Fruit fly (Drosophila melanogaster) whole organism, embryonic: Measurements from ENCODE around the gene CG31908.

Experiments used
- Atf-2 ChIP-seq: fragments of 200-800 bp; sonication (Bioruptor generic); optimal IDR thresholded peaks from 2 replicates; lab custom pipeline; 2016; ENCODE audit warnings: missing biosample characterization, missing genetic modification characterization
- Blimp-1 ChIP-seq: fragments of 200-800 bp; sonication (Bioruptor generic); optimal IDR thresholded peaks from 3 replicates; lab custom pipeline; 2018; ENCODE audit warnings: missing biosample characterization, missing genetic modification characterization, mild to moderate bottlenecking, moderate library complexity, missing genetic modification reagents
- CG10366 ChIP-seq: fragments of 200-800 bp; sonication (Bioruptor generic); IDR thresholded peaks from 2 replicates; pipeline ENCODE4 v1.3.6; 2022; ENCODE audit warnings: missing biosample characterization, missing genetic modification characterization
- CG10565 ChIP-seq: fragments of 200-800 bp; sonication (Bioruptor generic); optimal IDR thresholded peaks from 3 replicates; lab custom pipeline; 2016; ENCODE audit warnings: missing biosample characterization, mild to moderate bottlenecking, missing genetic modification characterization
- CG12104 ChIP-seq: fragments of 200-800 bp; sonication (Bioruptor generic); optimal IDR thresholded peaks from 3 replicates; lab custom pipeline; 2016; ENCODE audit warnings: missing biosample characterization, missing genetic modification characterization
- CG15479 ChIP-seq: fragments of 200-800 bp; sonication (Bioruptor generic); optimal IDR thresholded peaks from 3 replicates; lab custom pipeline; 2019; ENCODE audit warnings: missing biosample characterization, mild to moderate bottlenecking, missing genetic modification characterization, moderate library complexity
- CG15696 ChIP-seq: fragments of 200-800 bp; sonication (Bioruptor generic); optimal IDR thresholded peaks from 2 replicates; lab custom pipeline; 2019; ENCODE audit warnings: missing biosample characterization, mild to moderate bottlenecking, missing genetic modification characterization, moderate library complexity
- CG1602 ChIP-seq: fragments of 200-800 bp; sonication (Bioruptor generic); optimal IDR thresholded peaks from 3 replicates; lab custom pipeline; 2016; ENCODE audit warnings: missing biosample characterization, missing genetic modification characterization
- CG17361 ChIP-seq: fragments of 200-800 bp; sonication (Bioruptor generic); IDR thresholded peaks from 3 replicates; pipeline ENCODE4 v1.3.6; 2022; ENCODE audit warnings: missing biosample characterization, missing genetic modification characterization
- CG18476 ChIP-seq: fragments of 200-800 bp; sonication (Bioruptor generic); optimal IDR thresholded peaks from 2 replicates; lab custom pipeline; 2016; ENCODE audit warnings: missing biosample characterization, mild to moderate bottlenecking, missing genetic modification characterization
- CG18619 ChIP-seq: fragments of 200-800 bp; sonication (Bioruptor generic); optimal IDR thresholded peaks from 3 replicates; lab custom pipeline; 2017; ENCODE audit warnings: missing biosample characterization, mild to moderate bottlenecking, missing genetic modification characterization
- CG34224 ChIP-seq: fragments of 200-800 bp; sonication (Bioruptor generic); IDR thresholded peaks from 3 replicates; pipeline ENCODE4 v1.3.6; 2022; ENCODE audit warnings: missing biosample characterization, missing genetic modification characterization; ENCODE audit not compliant: partially characterized antibody
- CG42726 ChIP-seq: fragments of 200-800 bp; sonication (Bioruptor generic); IDR thresholded peaks from 2 replicates; pipeline ENCODE4 v1.3.6; 2022; ENCODE audit warnings: missing biosample characterization, missing genetic modification characterization; ENCODE audit not compliant: partially characterized antibody
- CG4328 ChIP-seq: fragments of 200-800 bp; sonication (Bioruptor generic); optimal IDR thresholded peaks from 3 replicates; lab custom pipeline; 2017; ENCODE audit warnings: missing biosample characterization, missing genetic modification reagents, missing genetic modification characterization
- CG4707 ChIP-seq: fragments of 200-800 bp; sonication (Bioruptor generic); optimal IDR thresholded peaks from 2 replicates; lab custom pipeline; 2018; ENCODE audit warnings: missing biosample characterization, mild to moderate bottlenecking, missing genetic modification characterization, moderate library complexity
- CG6254 ChIP-seq: fragments of 200-800 bp; sonication (Bioruptor generic); optimal IDR thresholded peaks from 3 replicates; lab custom pipeline; 2017; ENCODE audit warnings: mild to moderate bottlenecking, missing biosample characterization, missing genetic modification reagents, missing genetic modification characterization
- CG6765 ChIP-seq: fragments of 200-800 bp; sonication (Bioruptor generic); optimal IDR thresholded peaks from 3 replicates; lab custom pipeline; 2017; ENCODE audit warnings: missing biosample characterization, mild to moderate bottlenecking, missing genetic modification characterization
- CG6791 ChIP-seq: fragments of 200-800 bp; sonication (Bioruptor generic); IDR thresholded peaks from 3 replicates; pipeline ENCODE4 v1.3.6; 2022; ENCODE audit warnings: missing biosample characterization, missing genetic modification characterization; ENCODE audit not compliant: partially characterized antibody
- CG7271 ChIP-seq: fragments of 200-800 bp; sonication (Bioruptor generic); optimal IDR thresholded peaks from 2 replicates; lab custom pipeline; 2018; ENCODE audit warnings: missing biosample characterization, mild to moderate bottlenecking, missing genetic modification characterization, moderate library complexity
- CG7839 ChIP-seq: fragments of 200-800 bp; sonication (Bioruptor generic); optimal IDR thresholded peaks from 3 replicates; lab custom pipeline; 2018; ENCODE audit warnings: missing biosample characterization, mild to moderate bottlenecking, missing genetic modification characterization, moderate library complexity
- CG8089 ChIP-seq: fragments of 200-800 bp; sonication (Bioruptor generic); optimal IDR thresholded peaks from 3 replicates; lab custom pipeline; 2016; ENCODE audit warnings: missing biosample characterization, missing genetic modification characterization
- CG8765 ChIP-seq: fragments of 200-800 bp; sonication (Bioruptor generic); IDR thresholded peaks from 2 replicates; pipeline ENCODE4 v1.3.6; 2022; ENCODE audit warnings: missing biosample characterization, missing genetic modification characterization
- CG8924 ChIP-seq: fragments of 200-800 bp; optimal IDR thresholded peaks from 3 replicates; lab custom pipeline; 2019; ENCODE audit warnings: missing biosample characterization, mild to moderate bottlenecking, missing genetic modification characterization, moderate library complexity
- Camta ChIP-seq: fragments of 200-800 bp; sonication (Bioruptor generic); optimal IDR thresholded peaks from 2 replicates; lab custom pipeline; 2016; ENCODE audit warnings: missing biosample characterization, missing genetic modification characterization
- Drgx ChIP-seq: fragments of 200-800 bp; sonication (Bioruptor generic); IDR thresholded peaks from 2 replicates; pipeline ENCODE4 v1.3.6; 2022; ENCODE audit warnings: missing biosample characterization, missing genetic modification characterization
- ERR ChIP-seq: fragments of 200-800 bp; sonication (Bioruptor generic); optimal IDR thresholded peaks from 2 replicates; lab custom pipeline; 2016; ENCODE audit warnings: missing biosample characterization, missing genetic modification characterization
- MBD-R2 ChIP-seq: fragments of 200-800 bp; sonication (Bioruptor generic); IDR thresholded peaks from 2 replicates; pipeline ENCODE4 v1.3.6; 2022; ENCODE audit warnings: missing biosample characterization, missing genetic modification characterization
- Myb ChIP-seq: fragments of 200-800 bp; sonication (Bioruptor generic); optimal IDR thresholded peaks from 2 replicates; lab custom pipeline; 2016; ENCODE audit warnings: missing biosample characterization, missing genetic modification characterization
- Side ChIP-seq: fragments of 200-800 bp; sonication (Bioruptor generic); optimal IDR thresholded peaks from 2 replicates; lab custom pipeline; 2016; ENCODE audit warnings: missing biosample characterization, missing genetic modification characterization
- abd-A ChIP-seq: fragments of 200-800 bp; sonication (Bioruptor generic); optimal IDR thresholded peaks from 3 replicates; lab custom pipeline; 2019; ENCODE audit warnings: missing biosample characterization, mild to moderate bottlenecking, missing genetic modification characterization, moderate library complexity
- cg ChIP-seq: fragments of 200-800 bp; sonication (Bioruptor generic); optimal IDR thresholded peaks from 3 replicates; lab custom pipeline; 2019; ENCODE audit warnings: missing biosample characterization, mild to moderate bottlenecking, missing genetic modification characterization, moderate library complexity
- chm ChIP-seq: fragments of 200-800 bp; sonication (Bioruptor generic); IDR thresholded peaks from 2 replicates; pipeline ENCODE4 v1.3.6; 2022; ENCODE audit warnings: missing biosample characterization, missing genetic modification characterization
- dpn ChIP-seq, 2 experiments: fragments of 200-800 bp; sonication (Bioruptor generic); optimal IDR thresholded peaks; 3 replicates each; lab custom pipeline; 2016; ENCODE audit warnings: missing biosample characterization in 2 of 2, missing genetic modification characterization in 2 of 2
- fru ChIP-seq: fragments of >200 bp; optimal IDR thresholded peaks from 2 replicates; lab custom pipeline; 2017
- lab ChIP-seq: fragments of 200-800 bp; sonication (Bioruptor generic); optimal IDR thresholded peaks from 3 replicates; lab custom pipeline; 2017; ENCODE audit warnings: missing biosample characterization, missing genetic modification characterization, mild to moderate bottlenecking, moderate library complexity, missing genetic modification reagents
- lov ChIP-seq, 2 experiments: fragments of 200-800 bp in 1 of 2; fragments of >200 bp in 1 of 2; sonication (Bioruptor generic) in 1 of 2; IDR thresholded peaks in 1 of 2; optimal IDR thresholded peaks in 1 of 2; 2 replicates in 1 of 2; 3 replicates in 1 of 2; pipeline versions ENCODE4 v1.3.6 to Lab custom; 2017 to 2022; ENCODE audit warnings: missing biosample characterization in 1 of 2, missing genetic modification characterization in 1 of 2
- nom ChIP-seq: fragments of 200-800 bp; sonication (Bioruptor generic); optimal IDR thresholded peaks from 2 replicates; lab custom pipeline; 2017; ENCODE audit warnings: missing biosample characterization, missing genetic modification characterization, mild to moderate bottlenecking, moderate library complexity, missing genetic modification reagents
- pfk ChIP-seq: fragments of 200-800 bp; sonication (Bioruptor generic); optimal IDR thresholded peaks from 2 replicates; lab custom pipeline; 2018; ENCODE audit warnings: missing biosample characterization, mild to moderate bottlenecking, missing genetic modification characterization, moderate library complexity
- ranshi ChIP-seq: fragments of 200-800 bp; sonication (Bioruptor generic); IDR thresholded peaks from 2 replicates; pipeline ENCODE4 v1.3.6; 2022; ENCODE audit warnings: missing biosample characterization, missing genetic modification characterization
- ro ChIP-seq: fragments of 200-800 bp; sonication (Bioruptor generic); IDR thresholded peaks from 2 replicates; pipeline ENCODE4 v1.3.6; 2022; ENCODE audit warnings: missing biosample characterization, missing genetic modification characterization
- scrt ChIP-seq: fragments of 200-800 bp; sonication (Bioruptor generic); optimal IDR thresholded peaks from 2 replicates; lab custom pipeline; 2018; ENCODE audit warnings: missing biosample characterization, mild to moderate bottlenecking, missing genetic modification characterization, moderate library complexity
- sd ChIP-seq: fragments of 200-800 bp; sonication (Bioruptor generic); optimal IDR thresholded peaks from 3 replicates; lab custom pipeline; 2018; ENCODE audit warnings: missing biosample characterization, mild to moderate bottlenecking, missing genetic modification characterization, moderate library complexity
- shn ChIP-seq: fragments of 200-800 bp; sonication (Bioruptor generic); optimal IDR thresholded peaks from 3 replicates; lab custom pipeline; 2016; ENCODE audit warnings: missing biosample characterization, missing genetic modification characterization
- slbo ChIP-seq: fragments of 200-800 bp; sonication (Bioruptor generic); IDR thresholded peaks from 2 replicates; pipeline ENCODE4 v1.3.6; 2022; ENCODE audit warnings: missing biosample characterization, missing genetic modification characterization
- slou ChIP-seq: fragments of 200-800 bp; sonication (Bioruptor generic); optimal IDR thresholded peaks from 3 replicates; lab custom pipeline; 2016; ENCODE audit warnings: missing biosample characterization, missing genetic modification characterization
- sna ChIP-seq: fragments of 200-800 bp; sonication (Bioruptor generic); IDR thresholded peaks from 2 replicates; pipeline ENCODE4 v1.3.6; 2022; ENCODE audit warnings: missing biosample characterization, missing genetic modification characterization; ENCODE audit not compliant: partially characterized antibody
- stwl ChIP-seq: fragments of 200-800 bp; sonication (Bioruptor generic); optimal IDR thresholded peaks from 3 replicates; lab custom pipeline; 2018; ENCODE audit warnings: missing biosample characterization, mild to moderate bottlenecking, missing genetic modification characterization, moderate library complexity
- vvl ChIP-seq: fragments of 200-800 bp; sonication (Bioruptor generic); IDR thresholded peaks from 2 replicates; pipeline ENCODE4 v1.3.6; 2022; ENCODE audit warnings: missing biosample characterization, missing genetic modification characterization
- yki ChIP-seq: fragments of >200 bp; optimal IDR thresholded peaks from 3 replicates; lab custom pipeline; 2018
- zf30C ChIP-seq: fragments of 200-800 bp; sonication (Bioruptor generic); optimal IDR thresholded peaks from 3 replicates; lab custom pipeline; 2018; ENCODE audit warnings: missing biosample characterization, mild to moderate bottlenecking, missing genetic modification characterization

CG31908 gene

DNA sequence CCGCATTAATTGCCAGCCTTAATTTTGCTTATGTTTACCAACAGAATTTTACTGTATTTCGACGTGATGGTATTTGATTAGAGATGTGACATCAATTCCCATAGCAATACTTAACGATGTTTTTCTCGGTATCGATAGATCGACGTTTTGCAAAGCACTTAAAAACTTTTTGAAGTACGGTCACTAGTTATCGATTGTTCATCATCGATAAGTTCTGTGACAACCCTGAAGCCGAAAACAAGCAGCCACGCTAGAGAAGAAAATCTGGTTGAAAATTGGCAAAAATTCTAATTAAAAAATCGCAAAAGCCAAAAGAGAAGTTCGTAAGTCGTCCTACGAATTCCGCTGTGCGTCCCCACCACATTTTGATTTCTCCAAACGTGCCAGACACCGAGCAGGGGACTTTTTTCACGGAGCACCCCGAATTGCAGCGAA is 5.3 kb upstream of the CG31908 start, which contains the start of the genes Rab30 and Caper (continued):
- TF ChIP-seq MBD-R2: peak; percentile 80
- TF ChIP-seq Atf-2 (GFP tag; lab: Kevin White, UChicago): no peak
- peak; percentile 56 for TF ChIP-seq Side (GFP tag; lab: Kevin White, UChicago)
- TF ChIP-seq shn: peak; percentile 43
- TF ChIP-seq CG10565 (GFP tag; lab: Kevin White, UChicago): no peak
- TF ChIP-seq Blimp-1: no peak
- no peak for TF ChIP-seq lab (GFP tag; lab: Kevin White, UChicago)
- no peak for TF ChIP-seq CG7839 (tag; lab: Kevin White, UChicago)
- TF ChIP-seq fru (lab: Kevin White, UChicago): no peak
- TF ChIP-seq CG8089 (GFP tag; lab: Kevin White, UChicago): no peak
- no peak for TF ChIP-seq CG15479 (GFP tag; lab: Kevin White, UChicago)
- TF ChIP-seq CG12104 (GFP tag; lab: Kevin White, UChicago): peak; percentile 33
- TF ChIP-seq CG6765 (GFP tag; lab: Kevin White, UChicago): no peak
- peak; percentile 49; the same call in 1 of the 3 replicates for TF ChIP-seq CG17361 (GFP tag; lab: Robert Waterston, UW)
- peak; percentile 56 for TF ChIP-seq vvl (GFP tag; lab: Robert Waterston, UW)
- TF ChIP-seq scrt (GFP tag; lab: Kevin White, UChicago): peak; percentile 1
- TF ChIP-seq chm: 0 out of 2 replicates have a peak, but pooled peaks have one; percentile 16
- no peak for TF ChIP-seq CG15696 (tag; lab: Kevin White, UChicago)
- peak; percentile 72 to 75 for TF ChIP-seq dpn (GFP tag; optimal IDR thresholded peaks at IDR 0.05; lab: Kevin White, UChicago)
- TF ChIP-seq sna: peak; percentile 95
- no peak for TF ChIP-seq Camta
- no peak for TF ChIP-seq lov (optimal IDR thresholded peaks at IDR 0.05; lab: Kevin White, UChicago)
- no peak for TF ChIP-seq lov (GFP tag; IDR thresholded peaks at IDR 0.05; lab: Robert Waterston, UW)
- no peak for TF ChIP-seq ro (GFP tag; lab: Robert Waterston, UW)
- TF ChIP-seq CG18476 (GFP tag; lab: Kevin White, UChicago): no peak
- no peak for TF ChIP-seq CG7271 (tag; lab: Kevin White, UChicago)
- TF ChIP-seq ranshi: no peak
- peak; percentile 71 for TF ChIP-seq ERR (GFP tag; lab: Kevin White, UChicago)
- no peak for TF ChIP-seq CG4707 (GFP tag; lab: Kevin White, UChicago)
- TF ChIP-seq CG34224 (GFP tag; lab: Robert Waterston, UW): peak; percentile 99
- peak; percentile 98 for TF ChIP-seq CG42726 (GFP tag; lab: Robert Waterston, UW)
- peak; percentile 15 for TF ChIP-seq CG1602 (GFP tag; lab: Kevin White, UChicago)
- TF ChIP-seq yki (lab: Kevin White, UChicago): no peak
- TF ChIP-seq nom (GFP tag; lab: Kevin White, UChicago): no peak
- no peak for TF ChIP-seq Drgx (GFP tag; lab: Robert Waterston, UW)
- peak; percentile 75 for TF ChIP-seq Myb (GFP tag; lab: Kevin White, UChicago)
- peak; percentile 99 for TF ChIP-seq CG6791 (GFP tag; lab: Robert Waterston, UW)
- TF ChIP-seq stwl (tag; lab: Kevin White, UChicago): peak; percentile 89
- TF ChIP-seq zf30C: no peak
- TF ChIP-seq pfk (GFP tag; lab: Kevin White, UChicago): no peak
- no peak for TF ChIP-seq CG18619 (GFP tag; lab: Kevin White, UChicago)
- no peak for TF ChIP-seq CG4328 (GFP tag; lab: Kevin White, UChicago)
- TF ChIP-seq CG6254 (GFP tag; lab: Kevin White, UChicago): no peak
- peak; percentile 94 for TF ChIP-seq sd (tag; lab: Kevin White, UChicago)
- TF ChIP-seq slbo (GFP tag; lab: Robert Waterston, UW): peak; percentile 79
- peak; percentile 55 for TF ChIP-seq CG8924 (tag; lab: Kevin White, UChicago)
- no peak for TF ChIP-seq abd-A (tag; lab: Kevin White, UChicago)
- no peak; the same call in 1 of the 2 replicates for TF ChIP-seq CG8765 (GFP tag; lab: Robert Waterston, UW)
- no peak for TF ChIP-seq cg
- TF ChIP-seq slou: no peak
- no peak for TF ChIP-seq CG10366 (GFP tag; lab: Robert Waterston, UW)
